Fruit fly (Drosophila melanogaster) ovary, adult (tissue): Measurements from ENCODE around the gene CG34301.

ENCODE experiments used
- CG17801 ChIP-seq: fragments of 200-800 bp; optimal IDR thresholded peaks from 2 replicates; lab custom pipeline; 2019; ENCODE audit warnings: missing biosample characterization, mild to moderate bottlenecking, missing genetic modification characterization, moderate library complexity; ENCODE audit not compliant: partially characterized antibody

CG34301 gene

DNA sequence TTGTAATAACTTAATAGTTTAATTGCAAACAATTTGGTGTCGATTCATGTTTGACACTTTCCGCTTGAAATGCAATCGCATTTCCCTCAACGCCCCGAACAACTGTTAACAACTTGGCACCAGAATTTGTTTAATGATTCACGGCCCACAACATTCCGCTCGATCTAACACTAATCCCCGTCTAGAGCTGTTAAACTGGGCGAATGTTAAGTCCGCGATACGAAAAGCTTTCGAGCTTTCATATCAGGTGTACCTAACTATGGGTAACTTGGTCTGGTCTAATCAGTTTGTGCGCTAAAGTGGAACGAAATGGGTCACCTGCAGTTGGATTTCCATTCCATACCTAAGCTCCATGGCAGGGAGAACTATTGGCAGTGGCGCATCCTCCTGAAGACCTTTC lies at the start of gene CG34301:
CG34301 (plus strand) TSS at position 301 of the 400 bp plus-strand sequence.
- TF ChIP-seq CG17801 (GFP tag; lab: Kevin White, UChicago): no peak

DNA sequence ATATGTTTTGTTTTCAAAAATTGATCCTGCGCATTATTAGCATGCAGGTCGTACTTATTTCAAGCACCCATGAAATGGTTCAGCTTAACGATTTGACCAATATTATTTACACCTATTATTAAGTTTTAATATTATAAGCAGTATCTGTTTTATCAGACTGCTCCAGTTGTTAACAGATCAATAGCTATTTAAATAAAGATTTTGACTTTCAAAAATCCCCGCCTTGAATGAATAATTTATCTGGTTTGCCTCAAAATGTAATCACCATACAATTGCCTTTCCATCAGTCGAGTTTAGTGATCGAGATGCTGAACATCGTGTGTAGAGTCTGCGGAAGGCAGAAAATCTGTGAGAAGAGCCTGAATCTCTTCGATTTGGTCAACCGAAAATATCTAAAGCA lies 48.1 kb upstream of the CG34301 start, which contains the start of gene ouib:
ouib (plus strand) TSS at position 301 of the 400 bp plus-strand sequence.
- no peak for TF ChIP-seq CG17801 (GFP tag; lab: Kevin White, UChicago)

DNA sequence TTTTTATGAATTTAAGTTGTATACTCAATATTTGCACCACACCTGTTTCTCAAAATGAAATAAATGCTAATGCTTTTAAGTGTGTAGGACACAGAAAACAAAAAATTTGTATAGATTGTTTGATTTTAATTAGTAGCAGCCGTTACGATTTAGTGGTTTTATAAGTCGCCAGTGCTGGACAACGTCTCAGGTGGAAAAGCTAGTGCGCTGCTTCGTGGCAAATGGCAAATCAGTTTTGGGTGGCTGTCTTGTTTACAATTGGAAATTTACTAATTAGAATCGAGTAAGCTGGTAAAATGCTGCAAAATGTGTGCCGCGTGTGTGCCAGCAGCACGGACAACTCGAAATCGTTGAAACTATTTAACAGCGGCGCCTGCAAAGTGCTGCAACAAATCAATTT lies 46.6 kb upstream of the CG34301 start, which contains the start of gene CG8159:
CG8159 (plus strand) TSS at position 223 of the 400 bp plus-strand sequence.
- no peak for TF ChIP-seq CG17801 (GFP tag; lab: Kevin White, UChicago)

DNA sequence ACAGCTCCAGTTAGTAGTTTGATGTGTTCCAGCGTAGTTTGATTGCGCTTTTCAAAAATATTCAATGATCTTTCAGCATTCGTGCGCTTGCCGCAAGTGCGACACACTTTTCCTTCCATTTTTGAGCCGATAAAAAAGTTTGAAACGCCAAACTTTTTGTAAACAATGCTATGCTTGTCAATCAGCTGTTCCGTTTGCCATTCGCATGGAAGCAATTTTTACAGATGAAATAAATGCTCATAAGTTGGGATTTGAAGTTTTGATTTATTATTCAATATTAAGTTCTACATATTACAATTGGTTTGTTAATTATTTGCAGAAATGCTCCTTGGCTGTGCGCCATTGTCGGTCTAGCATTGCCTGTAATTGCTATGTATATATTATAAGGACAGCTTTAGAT lies 43.7 kb upstream of the CG34301 start, which contains the start of gene ranshi:
ranshi (minus strand) TSS at position 152 of the 400 bp plus-strand sequence.
- TF ChIP-seq CG17801 (GFP tag; lab: Kevin White, UChicago): no peak

DNA sequence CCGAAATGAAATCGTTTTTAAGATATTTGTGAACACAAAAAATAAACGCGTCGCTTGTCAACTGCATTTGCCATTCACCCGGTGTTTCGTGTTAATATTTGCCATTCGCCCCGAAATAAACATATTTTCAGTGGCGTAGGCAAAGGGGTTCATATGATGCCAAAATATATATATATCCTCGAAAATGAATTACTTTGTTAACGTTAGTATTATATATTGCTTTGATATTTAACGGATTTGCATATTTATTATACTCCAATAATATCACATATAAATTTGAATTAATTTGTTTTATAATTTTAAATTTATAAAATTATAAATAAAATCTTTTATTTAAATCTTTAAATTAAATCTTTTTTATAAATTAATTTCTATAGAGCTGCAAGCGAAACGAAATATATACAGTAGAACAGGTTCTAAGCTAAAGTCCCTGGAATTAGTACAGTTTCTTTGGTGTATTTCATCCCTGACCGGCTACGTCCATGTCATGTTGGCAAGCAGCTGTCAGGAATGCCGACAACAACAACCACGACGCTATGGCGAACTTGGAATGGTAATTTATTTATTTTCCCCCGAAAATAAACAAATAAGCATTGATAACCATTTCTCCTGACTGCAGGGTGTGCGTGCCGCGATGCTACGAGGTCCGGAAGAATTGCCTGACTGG lies 41.5 kb upstream of the CG34301 start, which contains the start of the genes M1BP and CG8202:
M1BP (minus strand) TSS at position 102 of the 667 bp plus-strand sequence.
CG8202 (plus strand) TSS at position 495 of the 667 bp plus-strand sequence.
- TF ChIP-seq CG17801 (GFP tag; lab: Kevin White, UChicago): peak; percentile 83

DNA sequence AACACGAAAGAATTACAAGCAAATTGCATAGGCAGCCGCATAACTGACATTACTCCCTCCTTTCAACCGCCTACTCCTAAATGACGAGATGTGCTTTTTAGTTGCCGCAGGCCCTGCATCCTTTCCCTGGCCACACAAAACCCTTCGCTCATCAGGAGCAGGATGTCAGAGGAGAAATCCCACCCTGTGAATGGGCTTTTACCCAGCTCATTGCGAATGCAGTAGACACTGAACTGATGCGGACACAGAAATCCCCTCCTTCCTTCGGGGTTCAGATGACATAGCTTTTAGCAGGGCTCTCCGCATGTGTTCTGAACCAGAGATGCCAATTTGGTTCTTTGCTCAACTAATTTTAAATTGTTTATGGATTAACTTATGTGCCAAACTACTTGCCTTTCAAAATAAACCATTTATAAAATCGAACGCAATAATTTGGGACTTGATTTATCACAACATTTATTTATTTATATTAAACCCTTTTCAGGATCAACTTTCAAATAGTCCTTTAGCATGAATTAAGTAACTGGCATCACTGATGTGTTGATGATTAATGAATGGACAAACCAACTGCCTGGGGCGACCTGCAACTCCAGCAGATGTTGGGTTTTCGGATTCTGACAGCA lies 34.0 kb upstream of the CG34301 start:
- TF ChIP-seq CG17801 (GFP tag; lab: Kevin White, UChicago): no peak

DNA sequence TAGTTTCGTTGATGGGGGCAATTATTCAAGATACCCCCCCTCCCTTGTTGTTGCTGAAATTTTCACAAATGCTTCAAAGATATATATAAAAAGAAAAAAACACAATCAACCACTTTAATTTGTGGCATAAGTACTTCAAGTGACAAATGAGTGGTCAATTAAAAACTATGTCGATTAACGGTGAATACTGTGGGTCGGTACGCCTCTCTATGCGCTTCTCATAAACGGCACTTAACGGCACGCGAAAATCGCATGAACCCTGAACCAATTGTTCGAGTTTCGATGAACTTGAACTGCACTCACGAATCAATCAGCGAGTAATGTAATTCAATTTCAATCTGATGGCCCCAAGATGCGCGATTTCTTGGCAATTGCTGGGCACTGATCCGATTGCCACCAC lies 33.1 kb upstream of the CG34301 start:
- no peak for TF ChIP-seq CG17801 (GFP tag; lab: Kevin White, UChicago)

DNA sequence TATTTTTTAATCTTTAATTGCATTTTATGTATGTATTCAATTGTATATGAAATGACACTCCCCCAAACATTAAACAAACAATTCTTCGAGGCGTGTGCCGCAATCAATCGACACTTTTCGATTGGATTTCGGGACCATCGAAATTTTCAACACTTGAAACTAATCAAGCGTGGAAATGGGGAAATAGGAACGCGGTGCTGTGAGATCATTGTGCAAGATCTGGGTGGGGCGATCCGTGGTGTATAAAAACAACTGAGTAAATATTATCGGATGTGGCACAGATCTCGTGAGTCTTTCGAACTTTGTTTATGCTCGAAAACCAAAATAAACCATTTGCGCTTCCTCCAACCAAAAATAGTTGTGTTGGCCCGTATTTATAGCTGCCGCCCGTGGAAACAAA lies 32.0 kb upstream of the CG34301 start:
- TF ChIP-seq CG17801 (GFP tag; lab: Kevin White, UChicago): no peak

DNA sequence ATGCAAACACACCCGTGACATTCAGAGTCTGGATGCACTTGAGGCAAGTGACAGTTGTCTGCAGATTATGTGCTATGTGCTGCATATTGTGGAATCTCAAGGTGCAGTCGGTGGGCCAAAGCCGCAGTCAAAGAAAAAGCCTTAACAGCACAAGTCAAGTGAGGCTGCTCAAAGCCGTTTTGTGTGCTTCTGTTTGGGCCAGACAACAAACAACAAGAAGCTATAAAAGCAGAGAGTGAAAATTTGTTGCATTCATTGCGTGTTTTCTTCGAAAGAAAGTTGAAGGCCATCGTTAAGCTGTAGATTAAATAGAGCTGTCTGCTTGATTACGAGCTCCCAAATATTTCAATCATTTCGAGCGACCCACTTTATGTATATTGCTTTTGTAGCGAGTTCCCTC lies 31.3 kb upstream of the CG34301 start:
- TF ChIP-seq CG17801 (GFP tag; lab: Kevin White, UChicago): no peak

DNA sequence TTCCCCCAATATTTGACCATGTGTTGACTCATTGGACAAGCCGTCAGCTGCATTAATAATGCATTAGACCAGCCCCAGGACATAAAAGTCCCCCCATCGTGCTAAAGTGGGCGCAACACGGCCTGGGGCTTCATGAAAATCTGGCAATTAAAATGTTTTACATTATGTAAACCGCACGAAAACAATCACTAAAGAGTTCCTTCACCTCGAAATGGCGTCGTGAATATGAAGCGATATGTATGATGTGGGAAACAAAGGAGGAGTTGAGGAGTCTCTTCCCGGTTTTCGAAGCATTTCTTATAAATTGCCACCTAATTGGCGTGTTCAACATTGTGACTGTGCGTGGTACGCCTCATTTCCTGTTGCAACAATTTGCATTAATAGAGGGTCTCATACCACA lies 30.6 kb upstream of the CG34301 start:
- no peak for TF ChIP-seq CG17801 (GFP tag; lab: Kevin White, UChicago)

DNA sequence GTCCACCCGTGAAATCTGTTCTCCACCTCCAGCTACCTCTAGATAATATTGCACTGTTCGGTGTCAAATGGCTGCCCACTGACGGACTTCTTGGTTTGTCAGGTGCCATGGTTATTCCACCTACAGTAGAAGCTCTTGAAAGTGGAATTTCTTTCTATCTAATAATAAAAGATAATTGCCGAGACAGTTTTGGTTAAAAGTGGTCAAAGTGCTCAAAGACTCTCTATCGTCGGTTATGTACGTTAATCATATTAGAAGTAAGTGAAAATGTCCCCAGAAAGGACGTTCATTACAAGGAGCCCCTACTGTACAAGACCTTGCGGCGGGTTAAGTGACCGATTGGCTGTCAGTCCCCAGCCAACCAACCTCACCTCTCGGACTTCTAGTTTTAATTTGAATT lies 29.0 kb upstream of the CG34301 start:
- TF ChIP-seq CG17801 (GFP tag; lab: Kevin White, UChicago): peak; percentile 38

DNA sequence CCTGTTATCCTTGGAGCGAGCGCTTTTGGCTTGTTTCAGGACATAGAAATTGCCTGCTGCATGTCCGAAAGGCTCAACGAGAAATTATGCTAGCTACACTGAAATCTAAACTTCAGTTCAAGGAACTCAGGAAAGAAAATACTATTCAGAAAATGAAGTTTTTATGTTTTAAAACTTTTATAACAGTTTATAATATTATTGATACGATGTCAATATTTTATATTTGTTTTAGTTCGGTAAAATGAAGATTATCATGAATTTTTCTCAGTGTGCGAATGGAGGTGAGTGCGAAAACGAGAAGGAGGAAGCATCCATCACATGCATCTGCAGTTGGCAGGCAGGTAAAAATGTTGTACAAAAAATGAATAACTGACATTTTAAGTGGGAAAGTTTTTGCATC lies 26.9 kb upstream of the CG34301 start:
- peak; percentile 78 for TF ChIP-seq CG17801 (GFP tag; lab: Kevin White, UChicago)

DNA sequence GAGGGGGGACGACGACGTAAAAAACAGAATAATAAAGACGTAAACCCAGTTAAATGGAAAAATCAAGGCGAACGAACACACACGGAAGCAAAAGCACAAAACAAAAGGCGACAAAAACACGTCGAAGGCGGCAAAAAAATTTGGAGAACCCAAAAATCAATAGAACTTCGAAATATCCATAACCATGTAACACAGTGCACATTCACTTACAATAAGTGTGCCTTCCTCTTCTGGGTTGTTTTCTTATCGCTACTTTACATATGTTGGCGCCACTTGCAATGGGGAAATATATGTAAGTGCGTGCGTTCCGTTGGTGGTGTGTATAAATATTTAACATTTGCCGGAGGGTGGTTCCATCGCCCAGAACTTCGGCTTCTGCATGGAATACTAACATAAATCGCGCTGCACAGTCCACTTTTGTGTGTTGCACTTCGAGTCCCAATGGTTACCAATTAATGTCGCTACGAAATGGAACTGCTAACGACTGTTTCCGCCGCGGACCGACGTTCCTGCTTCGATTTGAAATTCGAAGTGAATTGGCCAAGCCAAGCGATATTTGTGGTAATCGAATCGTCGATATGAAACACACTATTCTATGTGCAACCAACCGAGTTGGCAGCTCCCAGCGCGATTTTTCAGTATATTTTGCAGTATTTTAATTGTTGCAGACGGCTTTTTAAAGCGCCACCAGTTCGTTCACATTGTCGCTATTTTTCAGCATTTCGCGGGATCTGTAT lies 25.9 kb upstream of the CG34301 start, which contains the start of the genes CG9801 and Nasp:
CG9801 (minus strand) TSS at position 542 of the 737 bp plus-strand sequence.
Nasp (plus strand) TSS at position 665 of the 737 bp plus-strand sequence.
- no peak for TF ChIP-seq CG17801 (GFP tag; lab: Kevin White, UChicago)

DNA sequence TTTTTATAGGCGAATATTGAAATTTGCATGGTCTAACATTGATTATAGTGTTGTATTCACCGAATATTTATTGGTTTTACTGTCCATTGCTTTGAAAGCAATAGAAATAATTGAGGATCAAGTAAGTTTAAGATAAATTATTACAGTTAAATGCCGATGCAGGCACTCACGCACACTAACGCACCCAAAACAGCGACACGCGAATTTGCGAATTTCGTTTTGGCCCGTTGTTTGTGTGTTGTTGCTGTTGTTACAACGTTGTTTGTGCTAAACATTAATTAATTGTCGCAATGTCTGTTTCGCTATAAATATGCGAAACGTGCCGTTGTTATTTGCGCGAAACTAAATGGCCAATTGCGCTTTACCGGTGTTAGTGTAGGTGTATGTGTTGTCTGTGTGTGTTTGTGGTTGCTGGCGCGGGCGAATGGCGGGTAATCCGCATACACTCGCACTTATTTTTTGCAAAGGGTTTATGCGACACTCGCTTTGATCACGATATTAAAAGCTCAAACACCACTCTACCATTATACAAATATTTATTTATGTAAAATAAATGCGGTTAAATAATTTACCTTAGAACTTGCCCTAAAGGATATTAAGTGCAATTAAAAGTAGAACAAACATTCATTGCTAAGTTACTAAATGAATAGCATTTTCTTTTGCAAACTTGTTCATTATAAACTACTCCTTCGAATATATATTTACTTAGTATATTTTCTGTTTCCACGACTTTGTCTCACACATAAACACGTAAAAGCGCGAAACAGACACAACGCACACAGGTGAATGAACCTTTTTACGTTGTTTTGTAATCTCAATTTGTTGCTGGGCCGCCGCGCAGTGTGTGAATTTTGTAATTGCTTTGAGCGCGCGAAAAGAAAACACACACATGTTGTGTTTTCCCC lies 25.1 kb upstream of the CG34301 start:
- peak; percentile 91 for TF ChIP-seq CG17801 (GFP tag; lab: Kevin White, UChicago)
